Worm (Caenorhabditis elegans): Measurements from ENCODE around the gene sru-21.

DNA sequence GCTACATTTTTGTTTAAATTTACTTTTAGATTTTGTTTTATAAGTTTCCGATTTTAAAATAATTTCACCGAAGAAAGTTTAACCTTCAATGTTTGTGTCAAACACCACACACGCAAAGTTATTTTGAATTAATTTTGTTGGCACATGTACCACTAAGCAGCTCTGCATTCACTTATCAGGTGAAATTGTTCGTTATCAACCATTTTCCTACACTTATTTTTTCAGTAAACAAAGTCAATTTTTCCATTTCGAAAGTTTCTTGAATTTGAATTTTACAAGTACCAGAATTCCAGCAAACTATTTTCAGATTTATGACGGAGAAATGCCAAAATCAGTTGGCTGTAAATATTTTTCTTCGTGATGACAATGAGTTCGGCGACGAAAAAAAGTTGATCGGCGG, 7.4 kb upstream of the sru-21 start, which contains the start of gene C08F11.3:
- no peak for TF ChIP-seq nhr-77 (tag; optimal IDR thresholded peaks at IDR 0.05)
- no peak for TF ChIP-seq nhr-237 (tag; optimal IDR thresholded peaks at IDR 0.05)
- no peak for TF ChIP-seq zag-1 (tag; optimal IDR thresholded peaks at IDR 0.05)
- no peak for TF ChIP-seq nhr-76 (tag; optimal IDR thresholded peaks at IDR 0.05)
- peak; percentile 15 for TF ChIP-seq elt-2 (tag; optimal IDR thresholded peaks at IDR 0.05)
